Fruit fly (Drosophila melanogaster) whole organism, embryonic: Measurements from ENCODE around the gene Tsp2A.

ENCODE experiments used
- CG10267 ChIP-seq: fragments of 200-800 bp; sonication (Bioruptor generic); optimal IDR thresholded peaks from 2 replicates; lab custom pipeline; 2018; ENCODE audit warnings: missing biosample characterization, mild to moderate bottlenecking, missing genetic modification characterization, moderate library complexity
- CG10431 ChIP-seq: fragments of 200-800 bp; sonication (Bioruptor generic); optimal IDR thresholded peaks from 3 replicates; lab custom pipeline; 2018; ENCODE audit warnings: missing biosample characterization, mild to moderate bottlenecking, missing genetic modification characterization
- CG11085 ChIP-seq: fragments of 200-800 bp; sonication (Bioruptor generic); IDR thresholded peaks from 2 replicates; pipeline ENCODE4 v1.3.6; 2022; ENCODE audit warnings: missing biosample characterization, missing genetic modification characterization
- CG11504 ChIP-seq: fragments of 200-800 bp; sonication (Bioruptor generic); optimal IDR thresholded peaks from 3 replicates; lab custom pipeline; 2019; ENCODE audit warnings: missing biosample characterization, mild to moderate bottlenecking, missing genetic modification characterization, moderate library complexity
- CG11560 ChIP-seq: fragments of 200-800 bp; sonication (Bioruptor generic); IDR thresholded peaks from 3 replicates; pipeline ENCODE4 v1.3.6; 2022; ENCODE audit warnings: missing biosample characterization, missing genetic modification characterization
- CG11695 ChIP-seq: fragments of 200-800 bp; sonication (Bioruptor generic); IDR thresholded peaks from 3 replicates; pipeline ENCODE4 v1.3.6; 2022; ENCODE audit warnings: missing biosample characterization, missing genetic modification characterization
- CG13287 ChIP-seq: fragments of 200-800 bp; sonication (Bioruptor generic); IDR thresholded peaks from 2 replicates; pipeline ENCODE4 v1.3.6; 2022; ENCODE audit warnings: missing biosample characterization, missing genetic modification characterization; ENCODE audit not compliant: partially characterized antibody
- CG14050 ChIP-seq: fragments of 200-800 bp; sonication (Bioruptor generic); IDR thresholded peaks from 3 replicates; pipeline ENCODE4 v1.3.6; 2022; ENCODE audit warnings: missing biosample characterization, missing genetic modification characterization
- CG15269 ChIP-seq: fragments of 200-800 bp; sonication (Bioruptor generic); optimal IDR thresholded peaks from 2 replicates; lab custom pipeline; 2018; ENCODE audit warnings: missing biosample characterization, mild to moderate bottlenecking, missing genetic modification characterization, moderate library complexity
- CG15479 ChIP-seq: fragments of 200-800 bp; sonication (Bioruptor generic); optimal IDR thresholded peaks from 3 replicates; lab custom pipeline; 2019; ENCODE audit warnings: missing biosample characterization, mild to moderate bottlenecking, missing genetic modification characterization, moderate library complexity
- CG17802 ChIP-seq: fragments of 200-800 bp; sonication (Bioruptor generic); optimal IDR thresholded peaks from 2 replicates; lab custom pipeline; 2018; ENCODE audit warnings: missing biosample characterization, mild to moderate bottlenecking, missing genetic modification characterization, moderate library complexity
- CG30403 ChIP-seq: fragments of 200-800 bp; sonication (Bioruptor generic); optimal IDR thresholded peaks from 3 replicates; lab custom pipeline; 2016; ENCODE audit warnings: missing biosample characterization, missing genetic modification characterization
- CG31365 ChIP-seq: fragments of 200-800 bp; sonication (Bioruptor generic); optimal IDR thresholded peaks from 2 replicates; lab custom pipeline; 2018; ENCODE audit warnings: missing biosample characterization, mild to moderate bottlenecking, missing genetic modification characterization
- CG34422 ChIP-seq: fragments of 200-800 bp; sonication (Bioruptor generic); IDR thresholded peaks from 3 replicates; pipeline ENCODE4 v1.3.6; 2022; ENCODE audit warnings: missing biosample characterization, missing genetic modification characterization
- CG4282 ChIP-seq: fragments of 200-800 bp; sonication (Bioruptor generic); optimal IDR thresholded peaks from 2 replicates; lab custom pipeline; 2016; ENCODE audit warnings: missing biosample characterization, missing genetic modification characterization
- CG5245 ChIP-seq: fragments of 200-800 bp; sonication (Bioruptor generic); optimal IDR thresholded peaks from 3 replicates; lab custom pipeline; 2016; ENCODE audit warnings: missing biosample characterization, missing genetic modification characterization
- CG8281 ChIP-seq: fragments of 200-800 bp; sonication (Bioruptor generic); optimal IDR thresholded peaks from 2 replicates; lab custom pipeline; 2018; ENCODE audit warnings: missing biosample characterization, mild to moderate bottlenecking, missing genetic modification characterization, moderate library complexity
- Doc2 ChIP-seq: fragments of 200-800 bp; sonication (Bioruptor generic); IDR thresholded peaks from 2 replicates; pipeline ENCODE4 v1.3.6; 2022; ENCODE audit warnings: missing biosample characterization, missing genetic modification characterization
- Elba2 ChIP-seq: fragments of 200-800 bp; sonication (Bioruptor generic); optimal IDR thresholded peaks from 3 replicates; lab custom pipeline; 2016; ENCODE audit warnings: missing biosample characterization, missing genetic modification characterization
- Gug ChIP-seq: fragments of 200-800 bp; sonication (Bioruptor generic); IDR thresholded peaks from 4 replicates; pipeline ENCODE4 v1.3.6; 2022; ENCODE audit warnings: missing biosample characterization, missing genetic modification characterization
- H2.0 ChIP-seq: fragments of 200-800 bp; sonication (Bioruptor generic); IDR thresholded peaks from 2 replicates; pipeline ENCODE4 v1.3.6; 2022; ENCODE audit warnings: missing biosample characterization, missing genetic modification characterization
- HmgZ ChIP-seq: fragments of 200-800 bp; sonication (Bioruptor generic); optimal IDR thresholded peaks from 2 replicates; lab custom pipeline; 2018; ENCODE audit warnings: missing biosample characterization, mild to moderate bottlenecking, missing genetic modification characterization
- Hr78 ChIP-seq, 2 experiments: fragments of 200-800 bp in 1 of 2; fragments of >200 bp in 1 of 2; sonication (Bioruptor generic) in 1 of 2; optimal IDR thresholded peaks; 2 replicates each; lab custom pipeline; 2017 to 2019; ENCODE audit warnings: missing biosample characterization in 2 of 2, missing genetic modification characterization in 2 of 2, mild to moderate bottlenecking in 1 of 2, moderate library complexity in 1 of 2
- Lim3 ChIP-seq: fragments of 200-800 bp; sonication (Bioruptor generic); IDR thresholded peaks from 2 replicates; pipeline ENCODE4 v1.3.6; 2022; ENCODE audit warnings: missing biosample characterization, missing genetic modification characterization
- Max ChIP-seq: fragments of 200-800 bp; sonication (Bioruptor generic); optimal IDR thresholded peaks from 2 replicates; lab custom pipeline; 2016; ENCODE audit warnings: missing biosample characterization, mild to moderate bottlenecking, missing genetic modification characterization
- Meics ChIP-seq: fragments of 200-800 bp; sonication (Bioruptor generic); optimal IDR thresholded peaks from 2 replicates; lab custom pipeline; 2017; ENCODE audit warnings: missing biosample characterization, mild to moderate bottlenecking, missing genetic modification characterization
- Mes4 ChIP-seq: fragments of 200-800 bp; sonication (Bioruptor generic); optimal IDR thresholded peaks from 2 replicates; lab custom pipeline; 2016; ENCODE audit warnings: missing biosample characterization, missing genetic modification characterization
- Optix ChIP-seq: fragments of 200-800 bp; sonication (Bioruptor generic); IDR thresholded peaks from 3 replicates; pipeline ENCODE4 v1.3.6; 2022; ENCODE audit warnings: missing biosample characterization, missing genetic modification characterization
- Ssrp ChIP-seq: fragments of 200-800 bp; sonication (Bioruptor generic); optimal IDR thresholded peaks from 2 replicates; lab custom pipeline; 2018; ENCODE audit warnings: missing biosample characterization, mild to moderate bottlenecking, missing genetic modification characterization, moderate library complexity
- Tbp ChIP-seq: fragments of >200 bp; optimal IDR thresholded peaks from 2 replicates; lab custom pipeline; 2018; ENCODE audit warnings: missing biosample characterization, missing genetic modification characterization
- bbx ChIP-seq: fragments of 200-800 bp; sonication (Bioruptor generic); IDR thresholded peaks from 2 replicates; pipeline ENCODE4 v1.3.6; 2022; ENCODE audit warnings: missing biosample characterization, missing genetic modification characterization; ENCODE audit not compliant: partially characterized antibody
- cad ChIP-seq: fragments of >200 bp; optimal IDR thresholded peaks from 2 replicates; lab custom pipeline; 2017; ENCODE audit warnings: missing biosample characterization, missing genetic modification characterization
- cas ChIP-seq: fragments of 200-800 bp; sonication (Bioruptor generic); IDR thresholded peaks from 2 replicates; pipeline ENCODE4 v1.3.6; 2022; ENCODE audit warnings: missing biosample characterization, missing genetic modification characterization
- ci ChIP-seq: fragments of 200-800 bp; sonication (Bioruptor generic); IDR thresholded peaks from 3 replicates; pipeline ENCODE4 v1.3.6; 2022; ENCODE audit warnings: missing biosample characterization, missing genetic modification characterization
- corto ChIP-seq: fragments of 200-800 bp; sonication (Bioruptor generic); optimal IDR thresholded peaks from 2 replicates; lab custom pipeline; 2016; ENCODE audit warnings: missing biosample characterization, mild to moderate bottlenecking, missing genetic modification characterization, moderate library complexity
- crc ChIP-seq: fragments of 200-800 bp; sonication (Bioruptor generic); optimal IDR thresholded peaks from 2 replicates; lab custom pipeline; 2016; ENCODE audit warnings: missing biosample characterization, missing genetic modification characterization
- dan ChIP-seq: fragments of 200-800 bp; sonication (Bioruptor generic); IDR thresholded peaks from 2 replicates; pipeline ENCODE4 v1.3.6; 2022; ENCODE audit warnings: missing biosample characterization, missing genetic modification characterization
- danr ChIP-seq: fragments of 200-800 bp; sonication (Bioruptor generic); IDR thresholded peaks from 2 replicates; pipeline ENCODE4 v1.3.6; 2022; ENCODE audit warnings: missing biosample characterization, missing genetic modification characterization
- esg ChIP-seq: fragments of 200-800 bp; sonication (Bioruptor generic); conservative IDR thresholded peaks from 2 replicates; pipeline ENCODE4 v1.3.6; 2022; ENCODE audit warnings: missing biosample characterization, missing genetic modification characterization
- gt ChIP-seq: fragments of 200-800 bp; sonication (Bioruptor generic); IDR thresholded peaks from 2 replicates; pipeline ENCODE4 v1.3.6; 2022; ENCODE audit warnings: missing biosample characterization, missing genetic modification characterization
- h ChIP-seq: fragments of >200 bp; optimal IDR thresholded peaks from 2 replicates; lab custom pipeline; 2017
- jumu ChIP-seq: fragments of 200-800 bp; sonication (Bioruptor generic); optimal IDR thresholded peaks from 3 replicates; lab custom pipeline; 2016; ENCODE audit warnings: missing biosample characterization, missing genetic modification characterization
- kah ChIP-seq: fragments of 200-800 bp; sonication (Bioruptor generic); optimal IDR thresholded peaks from 2 replicates; lab custom pipeline; 2018; ENCODE audit warnings: missing biosample characterization, mild to moderate bottlenecking, missing genetic modification characterization
- kni ChIP-seq: fragments of 200-800 bp; sonication (Bioruptor generic); optimal IDR thresholded peaks from 3 replicates; lab custom pipeline; 2017; ENCODE audit warnings: mild to moderate bottlenecking, missing biosample characterization, missing genetic modification reagents, missing genetic modification characterization
- knrl ChIP-seq: fragments of 200-800 bp; sonication (Bioruptor generic); IDR thresholded peaks from 3 replicates; pipeline ENCODE4 v1.3.6; 2022; ENCODE audit warnings: missing biosample characterization, missing genetic modification characterization; ENCODE audit not compliant: partially characterized antibody
- nmo ChIP-seq: fragments of 200-800 bp; sonication (Bioruptor generic); optimal IDR thresholded peaks from 2 replicates; lab custom pipeline; 2018; ENCODE audit warnings: missing biosample characterization, mild to moderate bottlenecking, missing genetic modification characterization, moderate library complexity
- run ChIP-seq: fragments of 200-800 bp; sonication (Bioruptor generic); optimal IDR thresholded peaks from 3 replicates; lab custom pipeline; 2018; ENCODE audit warnings: missing biosample characterization, mild to moderate bottlenecking, missing genetic modification characterization
- sc ChIP-seq, 3 experiments: fragments of >200 bp in 2 of 3; fragments of 200-800 bp in 1 of 3; sonication (Bioruptor generic) in 1 of 3; optimal IDR thresholded peaks; 2 replicates in 2 of 3; 3 replicates in 1 of 3; lab custom pipeline; 2017; ENCODE audit warnings: mild to moderate bottlenecking in 1 of 3, missing biosample characterization in 1 of 3, missing genetic modification characterization in 1 of 3, missing genetic modification reagents in 1 of 3
- slbo ChIP-seq: fragments of 200-800 bp; sonication (Bioruptor generic); IDR thresholded peaks from 2 replicates; pipeline ENCODE4 v1.3.6; 2022; ENCODE audit warnings: missing biosample characterization, missing genetic modification characterization
- trem ChIP-seq: fragments of 200-800 bp; optimal IDR thresholded peaks from 3 replicates; lab custom pipeline; 2019; ENCODE audit warnings: missing biosample characterization, mild to moderate bottlenecking, missing genetic modification characterization, moderate library complexity

Gene Tsp2A

dm6 chrX:1380350-1381060, 34.2 kb downstream of the Tsp2A start, which contains the start of the genes CG3719 and CG32813 (continued):
- TF ChIP-seq Mes4 (GFP tag; lab: Kevin White, UChicago): no peak
- no peak for TF ChIP-seq CG4282 (GFP tag; lab: Kevin White, UChicago)
- peak; percentile 26 for TF ChIP-seq CG5245 (GFP tag; lab: Kevin White, UChicago)
- TF ChIP-seq bbx: no peak
- TF ChIP-seq kah: no peak
- no peak for TF ChIP-seq H2.0 (GFP tag; lab: Robert Waterston, UW)
- TF ChIP-seq CG34422 (GFP tag; lab: Robert Waterston, UW): no peak
- TF ChIP-seq dan (GFP tag; lab: Robert Waterston, UW): no peak
- TF ChIP-seq Ssrp (tag; lab: Kevin White, UChicago): no peak
- TF ChIP-seq knrl (GFP tag; lab: Robert Waterston, UW): no peak; the same call in 2 of the 3 replicates
- TF ChIP-seq trem (tag; lab: Kevin White, UChicago): peak; percentile 39
- TF ChIP-seq CG15269 (tag; lab: Kevin White, UChicago): no peak
- peak; percentile 92 for TF ChIP-seq CG10267 (tag; lab: Kevin White, UChicago)
- TF ChIP-seq cad: no peak
- no peak for TF ChIP-seq danr
- TF ChIP-seq CG11085 (GFP tag; lab: Robert Waterston, UW): no peak
- no peak for TF ChIP-seq crc
- TF ChIP-seq Meics (GFP tag; lab: Kevin White, UChicago): peak; percentile 24
- peak; percentile 5 for TF ChIP-seq Max (GFP tag; lab: Kevin White, UChicago)
- no peak; the same call in 3 of the 4 replicates for TF ChIP-seq Gug (GFP tag; lab: Robert Waterston, UW)
- TF ChIP-seq nmo (GFP tag; lab: Kevin White, UChicago): no peak
- TF ChIP-seq CG17802: no peak
- no peak for TF ChIP-seq CG11695 (GFP tag; lab: Robert Waterston, UW)
- no peak for TF ChIP-seq esg (GFP tag; lab: Robert Waterston, UW)
- no peak for TF ChIP-seq run (tag; lab: Kevin White, UChicago)
- TF ChIP-seq CG8281: no peak
- no peak for TF ChIP-seq Hr78 (GFP tag; optimal IDR thresholded peaks at IDR 0.05; lab: Kevin White, UChicago)
- no peak for TF ChIP-seq cas (GFP tag; lab: Robert Waterston, UW)
- peak; percentile 61 for TF ChIP-seq jumu
- TF ChIP-seq CG31365 (tag; lab: Kevin White, UChicago): no peak
- no peak for TF ChIP-seq CG11504 (tag; lab: Kevin White, UChicago)
- peak; percentile 35 for TF ChIP-seq CG30403
- no peak for TF ChIP-seq corto (GFP tag; lab: Kevin White, UChicago)
- no peak for TF ChIP-seq CG14050 (GFP tag; lab: Robert Waterston, UW)
- no peak for TF ChIP-seq kni (GFP tag; lab: Kevin White, UChicago)
- peak; percentile 12; the same call in 1 of the 3 replicates for TF ChIP-seq ci (GFP tag; lab: Robert Waterston, UW)
- no peak for TF ChIP-seq Lim3 (GFP tag; lab: Robert Waterston, UW)
- no peak for TF ChIP-seq Optix (GFP tag; lab: Robert Waterston, UW)
- TF ChIP-seq CG13287: no peak
- TF ChIP-seq slbo (GFP tag; lab: Robert Waterston, UW): peak; percentile 65
- TF ChIP-seq CG10431: no peak
- no peak for TF ChIP-seq CG11560 (tag; lab: Robert Waterston, UW)
- TF ChIP-seq sc (optimal IDR thresholded peaks at IDR 0.05; lab: Kevin White, UChicago): no peak
- TF ChIP-seq sc (GFP tag; optimal IDR thresholded peaks at IDR 0.05; lab: Kevin White, UChicago): no peak
- peak; percentile 68 for TF ChIP-seq HmgZ (tag; lab: Kevin White, UChicago)
- TF ChIP-seq CG15479 (GFP tag; lab: Kevin White, UChicago): no peak
- no peak for TF ChIP-seq Doc2 (GFP tag; lab: Robert Waterston, UW)
- TF ChIP-seq gt: no peak
- no peak for TF ChIP-seq h (lab: Kevin White, UChicago)
- no peak for TF ChIP-seq Tbp (GFP tag; lab: Kevin White, UChicago)
- TF ChIP-seq Elba2 (GFP tag; lab: Kevin White, UChicago): peak; percentile 77
